Fruit fly (Drosophila melanogaster) whole organism, embryonic: ENCODE results near the gene CG46396.

Experiments
- Ada2b ChIP-seq: fragments of 200-800 bp; sonication (Bioruptor generic); IDR thresholded peaks from 2 replicates; pipeline ENCODE4 v1.3.6; 2022; ENCODE audit warnings: missing biosample characterization, missing genetic modification characterization
- CG10366 ChIP-seq: fragments of 200-800 bp; sonication (Bioruptor generic); IDR thresholded peaks from 2 replicates; pipeline ENCODE4 v1.3.6; 2022; ENCODE audit warnings: missing biosample characterization, missing genetic modification characterization
- CG10565 ChIP-seq: fragments of 200-800 bp; sonication (Bioruptor generic); optimal IDR thresholded peaks from 3 replicates; lab custom pipeline; 2016; ENCODE audit warnings: missing biosample characterization, mild to moderate bottlenecking, missing genetic modification characterization
- CG11504 ChIP-seq: fragments of 200-800 bp; sonication (Bioruptor generic); optimal IDR thresholded peaks from 3 replicates; lab custom pipeline; 2019; ENCODE audit warnings: missing biosample characterization, mild to moderate bottlenecking, missing genetic modification characterization, moderate library complexity
- CG11695 ChIP-seq: fragments of 200-800 bp; sonication (Bioruptor generic); IDR thresholded peaks from 3 replicates; pipeline ENCODE4 v1.3.6; 2022; ENCODE audit warnings: missing biosample characterization, missing genetic modification characterization
- CG16779 ChIP-seq: fragments of 200-800 bp; sonication (Bioruptor generic); IDR thresholded peaks from 2 replicates; pipeline ENCODE4 v1.3.6; 2022; ENCODE audit warnings: missing biosample characterization, missing genetic modification characterization
- CG17328 ChIP-seq: fragments of 200-800 bp; sonication (Bioruptor generic); IDR thresholded peaks from 2 replicates; pipeline ENCODE4 v1.3.6; 2022; ENCODE audit warnings: missing biosample characterization, missing genetic modification characterization
- CG17359 ChIP-seq: fragments of 200-800 bp; sonication (Bioruptor generic); optimal IDR thresholded peaks from 3 replicates; lab custom pipeline; 2018; ENCODE audit warnings: missing biosample characterization, mild to moderate bottlenecking, missing genetic modification characterization, moderate library complexity
- CG18764 ChIP-seq: fragments of 200-800 bp; sonication (Bioruptor generic); optimal IDR thresholded peaks from 3 replicates; lab custom pipeline; 2016; ENCODE audit warnings: missing biosample characterization, missing genetic modification characterization
- CG30020 ChIP-seq: fragments of 200-800 bp; optimal IDR thresholded peaks from 2 replicates; lab custom pipeline; 2019; ENCODE audit warnings: missing biosample characterization, mild to moderate bottlenecking, missing genetic modification characterization, moderate library complexity
- CG30403 ChIP-seq: fragments of 200-800 bp; sonication (Bioruptor generic); optimal IDR thresholded peaks from 3 replicates; lab custom pipeline; 2016; ENCODE audit warnings: missing biosample characterization, missing genetic modification characterization
- CG32772 ChIP-seq: fragments of 200-800 bp; sonication (Bioruptor generic); IDR thresholded peaks from 2 replicates; pipeline ENCODE4 v1.3.6; 2022; ENCODE audit warnings: missing biosample characterization, missing genetic modification characterization
- CG34376 ChIP-seq: fragments of 200-800 bp; sonication (Bioruptor generic); optimal IDR thresholded peaks from 2 replicates; lab custom pipeline; 2018; ENCODE audit warnings: missing biosample characterization, mild to moderate bottlenecking, missing genetic modification characterization
- CG7745 ChIP-seq: fragments of 200-800 bp; sonication (Bioruptor generic); optimal IDR thresholded peaks from 2 replicates; lab custom pipeline; 2018; ENCODE audit warnings: missing biosample characterization, mild to moderate bottlenecking, missing genetic modification characterization, moderate library complexity
- CG8944 ChIP-seq: fragments of 200-800 bp; sonication (Bioruptor generic); optimal IDR thresholded peaks from 3 replicates; lab custom pipeline; 2016; ENCODE audit warnings: missing biosample characterization, missing genetic modification characterization
- CTCF ChIP-seq: fragments of 200-800 bp; sonication (Bioruptor generic); optimal IDR thresholded peaks from 2 replicates; lab custom pipeline; 2017; ENCODE audit warnings: missing biosample characterization, mild to moderate bottlenecking, missing genetic modification characterization, moderate library complexity
- D ChIP-seq, 2 experiments: fragments of 200-800 bp in 1 of 2; fragments of >200 bp in 1 of 2; sonication (Bioruptor generic) in 1 of 2; optimal IDR thresholded peaks; 2 replicates in 1 of 2; 3 replicates in 1 of 2; lab custom pipeline; 2017; ENCODE audit warnings: mild to moderate bottlenecking in 1 of 2, missing biosample characterization in 1 of 2, missing genetic modification characterization in 1 of 2, missing genetic modification reagents in 1 of 2
- D19A ChIP-seq: fragments of 200-800 bp; optimal IDR thresholded peaks from 3 replicates; lab custom pipeline; 2019; ENCODE audit warnings: missing biosample characterization, mild to moderate bottlenecking, missing genetic modification characterization, moderate library complexity
- Doc2 ChIP-seq: fragments of 200-800 bp; sonication (Bioruptor generic); IDR thresholded peaks from 2 replicates; pipeline ENCODE4 v1.3.6; 2022; ENCODE audit warnings: missing biosample characterization, missing genetic modification characterization
- Drgx ChIP-seq: fragments of 200-800 bp; sonication (Bioruptor generic); IDR thresholded peaks from 2 replicates; pipeline ENCODE4 v1.3.6; 2022; ENCODE audit warnings: missing biosample characterization, missing genetic modification characterization
- ERR ChIP-seq: fragments of 200-800 bp; sonication (Bioruptor generic); optimal IDR thresholded peaks from 2 replicates; lab custom pipeline; 2016; ENCODE audit warnings: missing biosample characterization, missing genetic modification characterization
- H2.0 ChIP-seq: fragments of 200-800 bp; sonication (Bioruptor generic); IDR thresholded peaks from 2 replicates; pipeline ENCODE4 v1.3.6; 2022; ENCODE audit warnings: missing biosample characterization, missing genetic modification characterization
- HHEX ChIP-seq: fragments of 200-800 bp; sonication (Bioruptor generic); optimal IDR thresholded peaks from 3 replicates; lab custom pipeline; 2017; ENCODE audit warnings: missing biosample characterization, mild to moderate bottlenecking, missing genetic modification characterization, missing genetic modification reagents
- Kr ChIP-seq: fragments of 200-800 bp; sonication (Bioruptor generic); optimal IDR thresholded peaks from 2 replicates; lab custom pipeline; 2017; ENCODE audit warnings: missing biosample characterization, mild to moderate bottlenecking, missing genetic modification characterization
- MBD-R2 ChIP-seq: fragments of 200-800 bp; sonication (Bioruptor generic); IDR thresholded peaks from 2 replicates; pipeline ENCODE4 v1.3.6; 2022; ENCODE audit warnings: missing biosample characterization, missing genetic modification characterization
- Mes4 ChIP-seq: fragments of 200-800 bp; sonication (Bioruptor generic); optimal IDR thresholded peaks from 2 replicates; lab custom pipeline; 2016; ENCODE audit warnings: missing biosample characterization, missing genetic modification characterization
- Nf-YA ChIP-seq: fragments of 200-800 bp; sonication (Bioruptor generic); IDR thresholded peaks from 2 replicates; pipeline ENCODE4 v1.3.6; 2022; ENCODE audit warnings: missing biosample characterization, missing genetic modification characterization
- Sry-β ChIP-seq: fragments of 200-800 bp; sonication (Bioruptor generic); optimal IDR thresholded peaks from 2 replicates; lab custom pipeline; 2018; ENCODE audit warnings: missing biosample characterization, mild to moderate bottlenecking, missing genetic modification characterization, moderate library complexity
- al ChIP-seq: fragments of 200-800 bp; sonication (Bioruptor generic); IDR thresholded peaks from 2 replicates; pipeline ENCODE4 v1.3.6; 2022; ENCODE audit warnings: missing biosample characterization, missing genetic modification characterization
- bigmax ChIP-seq: fragments of 200-800 bp; sonication (Bioruptor generic); optimal IDR thresholded peaks from 2 replicates; lab custom pipeline; 2018; ENCODE audit warnings: missing biosample characterization, mild to moderate bottlenecking, missing genetic modification characterization
- cato ChIP-seq: fragments of 200-800 bp; sonication (Bioruptor generic); optimal IDR thresholded peaks from 2 replicates; lab custom pipeline; 2016; ENCODE audit warnings: missing biosample characterization, missing genetic modification characterization, borderline replicate concordance
- cg ChIP-seq: fragments of 200-800 bp; sonication (Bioruptor generic); optimal IDR thresholded peaks from 3 replicates; lab custom pipeline; 2019; ENCODE audit warnings: missing biosample characterization, mild to moderate bottlenecking, missing genetic modification characterization, moderate library complexity
- croc ChIP-seq: fragments of 200-800 bp; sonication (Bioruptor generic); conservative IDR thresholded peaks from 3 replicates; pipeline ENCODE4 v1.3.6; 2022; ENCODE audit warnings: missing biosample characterization, missing genetic modification characterization
- eyg ChIP-seq: fragments of 200-800 bp; sonication (Bioruptor generic); optimal IDR thresholded peaks from 3 replicates; lab custom pipeline; 2016; ENCODE audit warnings: missing biosample characterization, missing genetic modification characterization
- fd96Cb ChIP-seq: fragments of 200-800 bp; sonication (Bioruptor generic); optimal IDR thresholded peaks from 2 replicates; lab custom pipeline; 2018; ENCODE audit warnings: missing biosample characterization, mild to moderate bottlenecking, missing genetic modification characterization, moderate library complexity
- fru ChIP-seq: fragments of >200 bp; optimal IDR thresholded peaks from 2 replicates; lab custom pipeline; 2017
- grn ChIP-seq: fragments of 200-800 bp; sonication (Bioruptor generic); optimal IDR thresholded peaks from 3 replicates; lab custom pipeline; 2017; ENCODE audit warnings: missing biosample characterization, missing genetic modification characterization
- hbn ChIP-seq: fragments of 200-800 bp; sonication (Bioruptor generic); IDR thresholded peaks from 2 replicates; pipeline ENCODE4 v1.3.6; 2022; ENCODE audit warnings: missing biosample characterization, missing genetic modification characterization; ENCODE audit not compliant: partially characterized antibody
- mld ChIP-seq: fragments of 200-800 bp; sonication (Bioruptor generic); IDR thresholded peaks from 3 replicates; pipeline ENCODE4 v1.3.6; 2022; ENCODE audit warnings: missing biosample characterization, missing genetic modification characterization; ENCODE audit not compliant: partially characterized antibody
- odd ChIP-seq: fragments of 200-800 bp; sonication (Bioruptor generic); optimal IDR thresholded peaks from 2 replicates; lab custom pipeline; 2017; ENCODE audit warnings: missing biosample characterization, mild to moderate bottlenecking, missing genetic modification characterization
- p53 ChIP-seq: fragments of 200-800 bp; sonication (Bioruptor generic); optimal IDR thresholded peaks from 2 replicates; lab custom pipeline; 2016; ENCODE audit warnings: missing biosample characterization, missing genetic modification characterization
- pb ChIP-seq: fragments of 200-800 bp; sonication (Bioruptor generic); optimal IDR thresholded peaks from 3 replicates; lab custom pipeline; 2016; ENCODE audit warnings: missing biosample characterization, missing genetic modification characterization
- sc ChIP-seq, 3 experiments: fragments of >200 bp in 2 of 3; fragments of 200-800 bp in 1 of 3; sonication (Bioruptor generic) in 1 of 3; optimal IDR thresholded peaks; 2 replicates in 2 of 3; 3 replicates in 1 of 3; lab custom pipeline; 2017; ENCODE audit warnings: mild to moderate bottlenecking in 1 of 3, missing biosample characterization in 1 of 3, missing genetic modification characterization in 1 of 3, missing genetic modification reagents in 1 of 3
- sd ChIP-seq: fragments of 200-800 bp; sonication (Bioruptor generic); optimal IDR thresholded peaks from 3 replicates; lab custom pipeline; 2018; ENCODE audit warnings: missing biosample characterization, mild to moderate bottlenecking, missing genetic modification characterization, moderate library complexity
- sr ChIP-seq: fragments of 200-800 bp; sonication (Bioruptor generic); IDR thresholded peaks from 3 replicates; pipeline ENCODE4 v1.3.6; 2022; ENCODE audit warnings: missing biosample characterization, missing genetic modification characterization
- tio ChIP-seq: fragments of 200-800 bp; sonication (Bioruptor generic); optimal IDR thresholded peaks from 2 replicates; lab custom pipeline; 2017; ENCODE audit warnings: missing biosample characterization, missing genetic modification characterization, inconsistent platforms
- unpg ChIP-seq: fragments of 200-800 bp; sonication (Bioruptor generic); optimal IDR thresholded peaks from 3 replicates; lab custom pipeline; 2018; ENCODE audit warnings: missing biosample characterization, mild to moderate bottlenecking, missing genetic modification characterization, moderate library complexity
- wdn ChIP-seq: fragments of 200-800 bp; sonication (Bioruptor generic); IDR thresholded peaks from 2 replicates; pipeline ENCODE4 v1.3.6; 2022; ENCODE audit warnings: missing biosample characterization, missing genetic modification characterization
- zf30C ChIP-seq: fragments of 200-800 bp; sonication (Bioruptor generic); optimal IDR thresholded peaks from 3 replicates; lab custom pipeline; 2018; ENCODE audit warnings: missing biosample characterization, mild to moderate bottlenecking, missing genetic modification characterization

Gene CG46396

DNA sequence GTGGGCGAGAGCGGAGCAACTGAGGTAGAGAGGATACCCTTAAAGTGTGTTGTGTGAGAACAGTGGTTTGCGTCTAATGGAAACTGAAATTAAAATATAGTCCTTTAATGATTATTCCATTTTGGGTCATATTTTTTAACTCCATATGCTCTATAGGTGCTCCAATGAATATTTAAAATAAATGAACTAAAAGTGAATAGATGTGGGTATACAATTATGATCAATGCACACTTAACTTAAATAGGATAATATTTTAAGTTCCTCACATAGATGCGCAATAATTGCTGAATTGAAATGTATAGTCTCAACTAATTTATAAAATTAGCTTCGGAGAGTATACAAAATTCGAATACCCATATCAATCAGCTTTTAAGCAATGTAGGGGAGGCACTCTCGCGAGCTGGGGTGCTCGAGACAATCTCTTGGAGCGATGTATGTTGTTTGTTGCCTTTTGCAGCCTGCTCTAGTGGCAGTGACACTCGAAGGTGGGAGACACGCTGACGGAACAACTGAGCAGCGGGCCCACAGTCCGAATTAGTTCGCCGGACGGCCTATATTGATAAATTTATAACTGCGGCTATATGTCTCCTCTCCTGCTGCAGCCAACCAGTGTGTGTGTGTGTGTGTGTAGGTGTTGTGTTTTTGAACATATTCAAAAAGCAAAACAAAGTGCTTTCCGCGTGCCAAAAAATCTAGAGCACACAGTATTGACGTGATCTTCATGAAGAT is 50.0 kb downstream of the CG46396 start (continued):
- TF ChIP-seq bigmax (GFP tag; lab: Kevin White, UChicago) (no peak), tio (GFP tag; lab: Kevin White, UChicago) (peak; percentile 82), MBD-R2 (GFP tag; lab: Robert Waterston, UW) (no peak), ERR (no peak), pb (no peak), Mes4 (GFP tag; lab: Kevin White, UChicago) (peak; percentile 62), Doc2 (GFP tag; lab: Robert Waterston, UW) (no peak), CG16779 (GFP tag; lab: Robert Waterston, UW) (no peak), fd96Cb (peak; percentile 82), CG8944 (peak; percentile 48), sc (optimal IDR thresholded peaks at IDR 0.05; lab: Kevin White, UChicago) (no peak), sc (GFP tag; optimal IDR thresholded peaks at IDR 0.05; lab: Kevin White, UChicago) (peak; percentile 82), HHEX (peak; percentile 69), wdn (no peak), D19A (peak; percentile 99), CG7745 (tag; lab: Kevin White, UChicago) (no peak), CG10366 (GFP tag; lab: Robert Waterston, UW) (peak; percentile 39), sd (tag; lab: Kevin White, UChicago) (no peak), CG30403 (peak; percentile 86), p53 (GFP tag; lab: Kevin White, UChicago) (no peak), Kr (GFP tag; lab: Kevin White, UChicago) (no peak), Drgx (GFP tag; lab: Robert Waterston, UW) (peak; percentile 74), CG17359 (tag; lab: Kevin White, UChicago) (peak; percentile 80), Sry-β (GFP tag; lab: Kevin White, UChicago) (no peak), odd (peak; percentile 80), CG10565 (GFP tag; lab: Kevin White, UChicago) (no peak), Nf-YA (GFP tag; lab: Robert Waterston, UW) (no peak), CG17328 (GFP tag; lab: Robert Waterston, UW) (peak; percentile 48), sr (GFP tag; lab: Robert Waterston, UW) (peak; percentile 72), CG32772 (GFP tag; lab: Robert Waterston, UW) (peak; percentile 62), CG11504 (no peak), croc (GFP tag; lab: Robert Waterston, UW) (peak; percentile 44; the same call in 1 of the 3 replicates), CTCF (GFP tag; lab: Kevin White, UChicago) (no peak), al (GFP tag; lab: Robert Waterston, UW) (no peak; the same call in 1 of the 2 replicates), fru (lab: Kevin White, UChicago) (no peak), hbn (GFP tag; lab: Robert Waterston, UW) (no peak), CG30020 (tag; lab: Kevin White, UChicago) (no peak), D (optimal IDR thresholded peaks at IDR 0.05; lab: Kevin White, UChicago) (no peak), D (GFP tag; optimal IDR thresholded peaks at IDR 0.05; lab: Kevin White, UChicago) (peak; percentile 80), CG34376 (GFP tag; lab: Kevin White, UChicago) (peak; percentile 42), H2.0 (GFP tag; lab: Robert Waterston, UW) (peak; percentile 46; the same call in 1 of the 2 replicates), zf30C (GFP tag; lab: Kevin White, UChicago) (no peak), unpg (GFP tag; lab: Kevin White, UChicago) (no peak), mld (GFP tag; lab: Robert Waterston, UW) (no peak), Ada2b (GFP tag; lab: Robert Waterston, UW) (peak; percentile 32; the same call in 1 of the 2 replicates), cg (peak; percentile 29), CG11695 (GFP tag; lab: Robert Waterston, UW) (peak; percentile 80), CG18764 (GFP tag; lab: Kevin White, UChicago) (peak; percentile 68), eyg (GFP tag; lab: Kevin White, UChicago) (no peak), grn (no peak), cato (peak; percentile 67)
